Fruit fly (Drosophila melanogaster) Kc167 (cell line): ENCODE results near the gene lqf.

ENCODE experiments used
- Myc ChIP-seq: fragments of >200 bp; optimal IDR thresholded peaks from 2 replicates; lab custom pipeline; 2017; ENCODE audit warnings: missing external identifiers
- Sin3A ChIP-seq: fragments of >200 bp; optimal IDR thresholded peaks from 2 replicates; lab custom pipeline; 2018; ENCODE audit warnings: missing external identifiers
- h ChIP-seq: fragments of >200 bp; optimal IDR thresholded peaks from 3 replicates; lab custom pipeline; 2018; ENCODE audit warnings: missing external identifiers
- insv ChIP-seq: fragments of >200 bp; optimal IDR thresholded peaks from 3 replicates; lab custom pipeline; 2018; ENCODE audit warnings: missing external identifiers
- psq ChIP-seq: fragments of >200 bp; optimal IDR thresholded peaks from 2 replicates; lab custom pipeline; 2017; ENCODE audit warnings: missing external identifiers
- ttk ChIP-seq: sonication (Bioruptor generic); optimal IDR thresholded peaks from 2 replicates; lab custom pipeline; 2017; ENCODE audit warnings: missing external identifiers

Gene lqf

DNA sequence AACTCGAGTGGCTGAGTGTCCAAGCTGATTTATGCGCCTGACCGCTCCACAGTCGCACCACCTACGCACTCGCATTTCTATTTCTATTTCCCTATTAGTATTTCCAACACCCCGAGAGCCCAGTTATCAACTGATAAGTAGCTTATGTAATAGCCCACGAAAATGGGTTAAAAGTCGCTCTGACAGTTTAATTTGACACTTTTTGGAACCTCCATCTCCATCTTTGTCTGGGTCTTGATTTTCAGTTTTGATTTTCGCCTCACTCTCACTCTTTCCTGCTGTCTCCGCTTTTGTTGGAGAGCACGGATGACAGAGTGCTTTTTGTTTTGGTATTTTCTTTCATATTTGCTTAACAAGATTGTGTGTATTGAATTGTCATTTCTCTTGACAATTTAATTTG lies 24.5 kb downstream of the lqf start:
- no peak for TF ChIP-seq Sin3A

DNA sequence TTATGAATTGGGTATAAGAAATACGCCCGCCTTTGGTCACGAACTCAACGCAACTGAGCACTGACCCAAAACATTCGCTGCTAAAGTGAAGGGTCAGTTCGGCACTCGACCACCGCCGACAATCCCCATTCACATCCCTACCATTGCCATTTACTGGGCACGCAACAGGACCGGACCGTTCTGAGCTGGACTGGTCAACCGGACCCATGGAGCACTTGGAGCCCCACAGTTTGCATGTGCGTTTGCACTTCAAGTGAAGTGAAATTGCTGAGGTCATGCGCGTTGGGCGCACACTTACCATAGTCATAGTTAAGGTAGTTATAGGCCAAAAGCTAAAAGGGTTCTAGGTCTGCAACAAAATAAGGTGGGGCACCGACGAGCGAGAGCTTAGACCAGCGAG lies 31.4 kb downstream of the lqf start, which contains the start of gene CG14837:
Gene CG14837, minus strand, starts transcription at position 101 of the 400 bp plus-strand sequence.
- no peak for TF ChIP-seq h (lab: Kevin White, UChicago)
- no peak for TF ChIP-seq Sin3A
- TF ChIP-seq psq (lab: Kevin White, UChicago): no peak
- TF ChIP-seq insv: no peak
- TF ChIP-seq Myc (lab: Kevin White, UChicago): no peak
- no peak for TF ChIP-seq ttk (lab: Kevin White, UChicago)

DNA sequence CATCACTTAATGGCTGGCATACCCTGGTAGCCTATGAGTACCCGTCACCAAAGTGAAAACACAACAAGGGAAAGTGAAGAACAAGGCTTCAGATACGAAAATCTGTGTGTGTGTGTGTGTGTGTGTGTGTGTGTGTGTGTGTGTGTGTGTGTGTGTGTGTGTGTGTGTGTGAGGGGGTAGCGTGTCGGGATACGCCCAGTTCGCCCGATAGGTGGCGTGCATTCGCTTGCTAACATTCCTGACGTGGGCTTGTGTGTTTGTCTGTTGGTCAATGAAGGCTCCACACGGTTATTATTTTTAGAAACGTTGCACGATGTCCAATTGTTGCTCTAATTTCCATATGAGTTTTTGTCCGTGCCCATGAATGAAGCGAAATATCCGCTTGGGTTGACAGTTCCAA lies 32.0 kb downstream of the lqf start:
- no peak for TF ChIP-seq insv
- TF ChIP-seq psq (lab: Kevin White, UChicago): no peak
- TF ChIP-seq Myc (lab: Kevin White, UChicago): no peak
- no peak for TF ChIP-seq h (lab: Kevin White, UChicago)
- TF ChIP-seq Sin3A: no peak
- no peak for TF ChIP-seq ttk (lab: Kevin White, UChicago)

DNA sequence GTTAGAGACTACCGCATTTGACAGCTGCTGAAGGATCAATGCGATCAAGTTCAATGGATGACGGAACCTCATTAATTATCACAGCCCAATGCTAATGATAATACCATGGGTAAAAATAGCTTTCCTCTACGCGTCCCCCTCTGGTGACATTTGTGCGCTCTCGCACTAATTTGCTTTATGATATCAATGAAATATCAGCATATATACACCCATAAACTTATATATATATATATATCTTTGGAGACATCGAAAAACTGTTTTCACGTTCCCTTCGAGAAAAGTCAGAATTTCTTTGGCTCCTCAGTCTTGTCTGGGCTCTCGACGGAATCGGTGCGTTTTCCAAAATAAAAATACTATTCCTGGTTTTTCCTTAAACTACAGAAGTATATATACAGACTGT lies 33.7 kb downstream of the lqf start, which contains the start of gene frac:
Gene frac, plus strand, starts transcription at position 301 of the 400 bp plus-strand sequence.
- TF ChIP-seq Myc (lab: Kevin White, UChicago): no peak
- TF ChIP-seq insv: no peak
- no peak for TF ChIP-seq Sin3A
- TF ChIP-seq h (lab: Kevin White, UChicago): no peak
- TF ChIP-seq ttk (lab: Kevin White, UChicago): no peak
- no peak for TF ChIP-seq psq (lab: Kevin White, UChicago)

DNA sequence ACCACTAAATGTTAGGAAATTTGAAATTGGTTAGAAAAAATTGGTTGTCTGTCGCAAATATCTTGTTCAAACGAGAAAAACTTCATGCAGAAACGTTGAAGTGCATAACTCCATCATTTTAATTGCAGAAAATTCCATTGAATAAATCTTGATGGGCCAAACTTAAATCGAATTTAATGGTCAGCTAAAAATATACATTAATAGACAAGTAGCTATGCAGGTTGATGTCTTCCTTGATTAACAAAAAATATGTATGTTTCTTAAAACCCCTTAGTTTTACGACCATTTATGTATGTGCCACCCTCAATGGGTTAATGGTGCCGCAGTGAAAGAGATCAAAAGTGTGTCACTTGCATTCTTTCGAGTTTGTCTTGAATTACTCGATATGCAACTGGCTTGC lies 44.4 kb downstream of the lqf start:
- TF ChIP-seq Sin3A: no peak
- TF ChIP-seq Myc (lab: Kevin White, UChicago): no peak
- no peak for TF ChIP-seq insv
- no peak for TF ChIP-seq psq (lab: Kevin White, UChicago)
- no peak for TF ChIP-seq ttk (lab: Kevin White, UChicago)
- no peak for TF ChIP-seq h (lab: Kevin White, UChicago)

DNA sequence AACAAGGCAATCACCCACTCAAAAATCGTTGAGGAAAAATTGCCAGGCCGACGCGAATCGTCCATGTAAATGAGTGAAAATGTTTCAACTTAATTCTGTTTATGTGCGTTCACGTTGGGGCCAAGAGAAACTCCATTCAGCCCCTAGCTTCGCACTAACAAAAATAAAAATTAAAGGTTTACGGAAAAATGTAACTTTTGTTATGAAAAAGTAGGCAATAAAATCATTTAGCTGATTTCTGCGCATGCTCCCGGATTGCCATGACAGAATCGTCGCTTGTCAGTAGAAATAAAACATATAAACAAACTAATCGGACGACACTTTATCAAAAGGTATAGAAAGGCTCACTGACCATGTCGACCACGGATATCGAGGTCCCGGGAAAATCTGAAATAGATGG lies 54.6 kb downstream of the lqf start, which contains the start of gene mmm:
Gene mmm, plus strand, starts transcription at position 301 of the 400 bp plus-strand sequence.
- no peak for TF ChIP-seq h (lab: Kevin White, UChicago)
- no peak for TF ChIP-seq ttk (lab: Kevin White, UChicago)
- no peak for TF ChIP-seq psq (lab: Kevin White, UChicago)
- no peak for TF ChIP-seq insv
- TF ChIP-seq Myc (lab: Kevin White, UChicago): no peak
- TF ChIP-seq Sin3A: no peak
